Worm (Caenorhabditis elegans): ENCODE data around the gene cdh-7.

The cdh-7 gene

ce11 chrII:14810609-14811008, 32.4 kb upstream of the cdh-7 start:
- TF ChIP-seq flt-1 (GFP tag; IDR thresholded peaks at IDR 0.05) = no peak
- TF ChIP-seq ztf-23 (GFP tag; IDR thresholded peaks at IDR 0.05) = no peak
- no peak for TF ChIP-seq T22C8.4 (GFP tag; IDR thresholded peaks at IDR 0.05)
- TF ChIP-seq ref-1 (GFP tag; conservative IDR thresholded peaks at IDR 0.05) = no peak
- TF ChIP-seq klf-2 (GFP tag; conservative IDR thresholded peaks at IDR 0.05) = no peak
- no peak for TF ChIP-seq ztf-29 (GFP tag; IDR thresholded peaks at IDR 0.05)
- no peak for TF ChIP-seq med-1 (GFP tag; optimal IDR thresholded peaks at IDR 0.05; ENCODE audit: insufficient read depth)
- no peak for TF ChIP-seq tab-1 (GFP tag; IDR thresholded peaks at IDR 0.05)
- TF ChIP-seq cog-1 (tag; optimal IDR thresholded peaks at IDR 0.05) = no peak

- TF ChIP-seq cog-1 (tag; optimal IDR thresholded peaks at IDR 0.05) (no peak), tab-1 (GFP tag; IDR thresholded peaks at IDR 0.05) (no peak), klf-2 (GFP tag; conservative IDR thresholded peaks at IDR 0.05) (no peak), flt-1 (GFP tag; IDR thresholded peaks at IDR 0.05) (no peak), ztf-23 (GFP tag; IDR thresholded peaks at IDR 0.05) (no peak), med-1 (GFP tag; optimal IDR thresholded peaks at IDR 0.05; ENCODE audit: insufficient read depth) (no peak), T22C8.4 (GFP tag; IDR thresholded peaks at IDR 0.05) (no peak), ref-1 (GFP tag; conservative IDR thresholded peaks at IDR 0.05) (no peak), ztf-29 (GFP tag; IDR thresholded peaks at IDR 0.05) (no peak)
Measured at ce11 chrII:14811472-14811871, 31.6 kb upstream of the cdh-7 start.

- no peak for TF ChIP-seq cog-1 (tag; optimal IDR thresholded peaks at IDR 0.05)
- TF ChIP-seq T22C8.4 (GFP tag; IDR thresholded peaks at IDR 0.05) = no peak
- TF ChIP-seq med-1 (GFP tag; optimal IDR thresholded peaks at IDR 0.05; ENCODE audit: insufficient read depth) = no peak
- TF ChIP-seq tab-1 (GFP tag; IDR thresholded peaks at IDR 0.05) = no peak
- no peak for TF ChIP-seq flt-1 (GFP tag; IDR thresholded peaks at IDR 0.05)
- no peak for TF ChIP-seq klf-2 (GFP tag; conservative IDR thresholded peaks at IDR 0.05)
- TF ChIP-seq ztf-29 (GFP tag; IDR thresholded peaks at IDR 0.05) = no peak
- TF ChIP-seq ztf-23 (GFP tag; IDR thresholded peaks at IDR 0.05) = no peak
- TF ChIP-seq ref-1 (GFP tag; conservative IDR thresholded peaks at IDR 0.05) = no peak
Measured at ce11 chrII:14812231-14812630, 30.8 kb upstream of the cdh-7 start, which contains the start of gene osta-3. TSS of gene osta-3 (plus strand) at chrII:14812531.

ce11 chrII:14812661-14813060, 30.4 kb upstream of the cdh-7 start:
- no peak for TF ChIP-seq ref-1 (GFP tag; conservative IDR thresholded peaks at IDR 0.05)
- no peak for TF ChIP-seq cog-1 (tag; optimal IDR thresholded peaks at IDR 0.05)
- no peak for TF ChIP-seq tab-1 (GFP tag; IDR thresholded peaks at IDR 0.05)
- no peak for TF ChIP-seq ztf-29 (GFP tag; IDR thresholded peaks at IDR 0.05)
- no peak for TF ChIP-seq ztf-23 (GFP tag; IDR thresholded peaks at IDR 0.05)
- TF ChIP-seq T22C8.4 (GFP tag; IDR thresholded peaks at IDR 0.05) = no peak
- no peak for TF ChIP-seq klf-2 (GFP tag; conservative IDR thresholded peaks at IDR 0.05)
- TF ChIP-seq flt-1 (GFP tag; IDR thresholded peaks at IDR 0.05) = no peak
- no peak for TF ChIP-seq med-1 (GFP tag; optimal IDR thresholded peaks at IDR 0.05; ENCODE audit: insufficient read depth)

ce11 chrII:14813106-14813505, 29.9 kb upstream of the cdh-7 start:
- TF ChIP-seq med-1 (GFP tag; optimal IDR thresholded peaks at IDR 0.05; ENCODE audit: insufficient read depth) (no peak), cog-1 (tag; optimal IDR thresholded peaks at IDR 0.05) (no peak), flt-1 (GFP tag; IDR thresholded peaks at IDR 0.05) (no peak), ref-1 (GFP tag; conservative IDR thresholded peaks at IDR 0.05) (no peak), klf-2 (GFP tag; conservative IDR thresholded peaks at IDR 0.05) (no peak), ztf-29 (GFP tag; IDR thresholded peaks at IDR 0.05) (no peak), T22C8.4 (GFP tag; IDR thresholded peaks at IDR 0.05) (no peak), ztf-23 (GFP tag; IDR thresholded peaks at IDR 0.05) (no peak), tab-1 (GFP tag; IDR thresholded peaks at IDR 0.05) (no peak)

ce11 chrII:14814894-14815568, 28.0 kb upstream of the cdh-7 start, which contains the start of gene W01D2.1:
TSS of gene W01D2.1 (plus strand) at chrII:14815518.
- TF ChIP-seq ztf-29 (GFP tag; IDR thresholded peaks at IDR 0.05) (no peak), klf-2 (GFP tag; conservative IDR thresholded peaks at IDR 0.05) (no peak), med-1 (GFP tag; optimal IDR thresholded peaks at IDR 0.05; ENCODE audit: insufficient read depth) (no peak), ref-1 (GFP tag; conservative IDR thresholded peaks at IDR 0.05) (no peak), tab-1 (GFP tag; IDR thresholded peaks at IDR 0.05) (no peak)

ce11 chrII:14816086-14816485, 26.9 kb upstream of the cdh-7 start:
- TF ChIP-seq tab-1 (GFP tag; IDR thresholded peaks at IDR 0.05) (no peak), T22C8.4 (GFP tag; IDR thresholded peaks at IDR 0.05) (no peak), cog-1 (tag; optimal IDR thresholded peaks at IDR 0.05) (no peak), med-1 (GFP tag; optimal IDR thresholded peaks at IDR 0.05; ENCODE audit: insufficient read depth) (no peak), klf-2 (GFP tag; conservative IDR thresholded peaks at IDR 0.05) (no peak), ztf-29 (GFP tag; IDR thresholded peaks at IDR 0.05) (no peak), ref-1 (GFP tag; conservative IDR thresholded peaks at IDR 0.05) (no peak), ztf-23 (GFP tag; IDR thresholded peaks at IDR 0.05) (no peak), flt-1 (GFP tag; IDR thresholded peaks at IDR 0.05) (no peak)

- TF ChIP-seq ref-1 (GFP tag; conservative IDR thresholded peaks at IDR 0.05) (no peak), ztf-29 (GFP tag; IDR thresholded peaks at IDR 0.05) (no peak), cog-1 (tag; optimal IDR thresholded peaks at IDR 0.05) (no peak), med-1 (GFP tag; optimal IDR thresholded peaks at IDR 0.05; ENCODE audit: insufficient read depth) (no peak), klf-2 (GFP tag; conservative IDR thresholded peaks at IDR 0.05) (no peak), ztf-23 (GFP tag; IDR thresholded peaks at IDR 0.05) (no peak), tab-1 (GFP tag; IDR thresholded peaks at IDR 0.05) (no peak), flt-1 (GFP tag; IDR thresholded peaks at IDR 0.05) (no peak), T22C8.4 (GFP tag; IDR thresholded peaks at IDR 0.05) (no peak)
Measured at ce11 chrII:14818376-14818775, 24.7 kb upstream of the cdh-7 start, which contains the start of gene nhr-61. TSS of gene nhr-61 (minus strand) at chrII:14818543.

ce11 chrII:14819258-14819985, 23.6 kb upstream of the cdh-7 start:
- 0 out of 2 replicates have a peak, but pooled peaks have one; percentile 36 for TF ChIP-seq flt-1 (GFP tag; IDR thresholded peaks at IDR 0.05)
- TF ChIP-seq ztf-29 (GFP tag; IDR thresholded peaks at IDR 0.05) = peak; percentile 28; the same call in 1 of the 2 replicates
- TF ChIP-seq klf-2 (GFP tag; conservative IDR thresholded peaks at IDR 0.05) = no peak
